Worm (Caenorhabditis elegans) whole organism, mixed stage, embryonic: ENCODE data around the gene lin-12.

Experiments
- hlh-1 ChIP-seq: fragments of 150-350 bp; optimal IDR thresholded peaks from 2 replicates; lab custom pipeline; 2014; ENCODE audit warnings: missing biosample characterization, missing genetic modification reagents, missing genetic modification characterization
- lin-13 ChIP-seq: fragments of 150-350 bp; optimal IDR thresholded peaks from 2 replicates; lab custom pipeline; 2014; ENCODE audit warnings: missing biosample characterization, missing genetic modification characterization
- nhr-237 ChIP-seq: fragments of 150-350 bp; optimal IDR thresholded peaks from 2 replicates; lab custom pipeline; 2014; ENCODE audit warnings: missing biosample characterization, missing genetic modification characterization
- unc-62 ChIP-seq: fragments of 150-350 bp; optimal IDR thresholded peaks from 2 replicates; lab custom pipeline; 2014; ENCODE audit warnings: missing biosample characterization, missing genetic modification reagents, missing genetic modification characterization

DNA sequence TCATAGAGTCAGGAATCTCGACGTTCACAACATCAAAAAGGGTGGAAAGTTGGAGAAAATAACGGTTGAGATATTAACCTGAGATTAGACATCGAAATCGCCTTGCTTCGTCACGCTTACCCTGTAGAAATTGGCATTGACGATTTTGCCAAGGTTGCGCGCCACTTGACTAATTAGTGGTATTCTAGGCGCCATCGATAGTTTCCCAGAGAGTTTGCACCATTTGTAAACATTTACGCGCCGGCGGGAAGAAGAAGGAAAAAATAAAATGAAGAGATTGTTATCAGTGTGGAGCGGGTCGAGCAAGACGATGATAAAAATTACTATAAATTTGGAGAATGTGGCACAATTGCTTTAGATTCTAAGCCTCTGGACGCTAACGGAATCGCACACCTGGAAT lies 39.0 kb upstream of the lin-12 start:
- no peak for TF ChIP-seq lin-13 (tag; lab: Kevin White, UChicago)
- TF ChIP-seq hlh-1 (tag; lab: Kevin White, UChicago), result no peak
- no peak for TF ChIP-seq unc-62
- TF ChIP-seq nhr-237 (tag; lab: Kevin White, UChicago), result no peak
